Worm (Caenorhabditis elegans) whole organism, young adult: ENCODE results near the gene Y6D1A.1.

ENCODE experiments used
- B0019.2 ChIP-seq: fragments of 200-800 bp; sonication (Bioruptor generic); conservative IDR thresholded peaks from 2 replicates; pipeline ENCODE4 v1.3.6; 2022; ENCODE audit warnings: missing genetic modification reagents, missing genetic modification characterization, missing compliant biosample characterization
- C17E4.6 ChIP-seq: fragments of 200-800 bp; sonication (Bioruptor generic); IDR thresholded peaks from 2 replicates; pipeline ENCODE4 v1.3.6; 2022; ENCODE audit warnings: missing genetic modification reagents, missing genetic modification characterization, missing compliant biosample characterization
- D2030.7 ChIP-seq: fragments of 200-800 bp; sonication (Bioruptor generic); IDR thresholded peaks from 2 replicates; pipeline ENCODE4 v1.3.6; 2022; ENCODE audit warnings: missing genetic modification reagents, missing genetic modification characterization, missing compliant biosample characterization
- F22D6.2 ChIP-seq: sonication (generic microtip); optimal IDR thresholded peaks from 2 replicates; lab custom pipeline; 2016; ENCODE audit warnings: mild to moderate bottlenecking, missing genetic modification characterization, missing compliant biosample characterization
- F49E8.2 ChIP-seq: sonication (generic microtip); optimal IDR thresholded peaks from 3 replicates; lab custom pipeline; 2017; ENCODE audit warnings: missing genetic modification characterization, mild to moderate bottlenecking, missing compliant biosample characterization, antibody characterized with exemption, moderate library complexity; ENCODE audit not compliant: insufficient read depth
- K11D2.4 ChIP-seq: fragments of 200-800 bp; sonication (Bioruptor generic); IDR thresholded peaks from 2 replicates; pipeline ENCODE4 v1.3.6; 2022; ENCODE audit warnings: missing genetic modification reagents, missing genetic modification characterization, missing compliant biosample characterization
- K12H6.12 ChIP-seq: fragments of 200-800 bp; sonication (Bioruptor generic); optimal IDR thresholded peaks from 2 replicates; lab custom pipeline; 2018; ENCODE audit warnings: mild to moderate bottlenecking, missing genetic modification characterization, missing compliant biosample characterization
- Y56A3A.18 ChIP-seq: fragments of 200-800 bp; sonication (Bioruptor generic); IDR thresholded peaks from 2 replicates; pipeline ENCODE4 v1.3.6; 2022; ENCODE audit warnings: missing genetic modification reagents, missing genetic modification characterization, missing compliant biosample characterization
- Y95B8A.8 ChIP-seq: fragments of 200-800 bp; sonication (Bioruptor generic); IDR thresholded peaks from 2 replicates; pipeline ENCODE4 v1.3.6; 2022; ENCODE audit warnings: missing genetic modification reagents, missing genetic modification characterization, missing compliant biosample characterization
- ama-1 ChIP-seq, 3 experiments: fragments of 150-350 bp in 1 of 3; sonication (generic microtip) in 2 of 3; optimal IDR thresholded peaks; 2 replicates each; lab custom pipeline; 2014 to 2018; ENCODE audit warnings: missing biosample characterization in 2 of 3, missing genetic modification characterization in 2 of 3, missing genetic modification reagents in 2 of 3
- attf-3 ChIP-seq: fragments of 200-800 bp; sonication (Bioruptor generic); conservative IDR thresholded peaks from 2 replicates; pipeline ENCODE4 v1.3.6; 2022; ENCODE audit warnings: missing genetic modification reagents, missing genetic modification characterization, missing compliant biosample characterization
- attf-5 ChIP-seq: fragments of 200-800 bp; sonication (Bioruptor generic); optimal IDR thresholded peaks from 2 replicates; lab custom pipeline; 2018; ENCODE audit warnings: mild to moderate bottlenecking, missing genetic modification characterization, missing compliant biosample characterization
- attf-6 ChIP-seq: fragments of 200-800 bp; sonication (Bioruptor generic); IDR thresholded peaks from 2 replicates; pipeline ENCODE4 v1.3.6; 2022; ENCODE audit warnings: missing genetic modification reagents, missing genetic modification characterization, missing compliant biosample characterization
- bed-2 ChIP-seq: fragments of 200-800 bp; sonication (Bioruptor generic); IDR thresholded peaks from 2 replicates; pipeline ENCODE4 v1.3.6; 2022; ENCODE audit warnings: missing genetic modification reagents, missing genetic modification characterization, missing compliant biosample characterization
- ccch-3 ChIP-seq: fragments of 200-800 bp; sonication (Bioruptor generic); optimal IDR thresholded peaks from 2 replicates; lab custom pipeline; 2018; ENCODE audit warnings: mild to moderate bottlenecking, missing genetic modification characterization, missing compliant biosample characterization
- cebp-2 ChIP-seq: fragments of 200-800 bp; sonication (Bioruptor generic); IDR thresholded peaks from 2 replicates; pipeline ENCODE4 v1.3.6; 2022; ENCODE audit warnings: missing genetic modification characterization, missing compliant biosample characterization
- ekl-4 ChIP-seq: fragments of 200-800 bp; sonication (Bioruptor generic); IDR thresholded peaks from 2 replicates; pipeline ENCODE4 v1.3.6; 2022; ENCODE audit warnings: missing genetic modification reagents, missing genetic modification characterization, missing compliant biosample characterization
- him-1 ChIP-seq: sonication (generic microtip); optimal IDR thresholded peaks from 2 replicates; lab custom pipeline; 2016; ENCODE audit warnings: missing genotype, missing genetic modification reagents, missing genetic modification characterization, missing compliant biosample characterization
- hsf-1 ChIP-seq: fragments of 200-800 bp; sonication (Bioruptor generic); IDR thresholded peaks from 2 replicates; pipeline ENCODE4 v1.3.6; 2022; ENCODE audit warnings: missing genetic modification reagents, missing genetic modification characterization, missing compliant biosample characterization
- lin-26 ChIP-seq: fragments of 200-800 bp; sonication (Bioruptor generic); IDR thresholded peaks from 2 replicates; pipeline ENCODE4 v1.3.6; 2022; ENCODE audit warnings: missing genetic modification reagents, missing genetic modification characterization, missing compliant biosample characterization
- lin-54 ChIP-seq: fragments of 200-800 bp; sonication (Bioruptor generic); optimal IDR thresholded peaks from 2 replicates; lab custom pipeline; 2018; ENCODE audit warnings: mild to moderate bottlenecking, missing genetic modification characterization, missing compliant biosample characterization
- mel-28 ChIP-seq: sonication (generic microtip); optimal IDR thresholded peaks from 2 replicates; lab custom pipeline; 2016; ENCODE audit warnings: borderline replicate concordance, mild to moderate bottlenecking, missing genetic modification characterization, missing compliant biosample characterization
- mes-4 ChIP-seq: sonication (generic microtip); optimal IDR thresholded peaks from 2 replicates; lab custom pipeline; 2016; ENCODE audit warnings: missing genotype, missing genetic modification characterization, missing compliant biosample characterization
- nfyb-1 ChIP-seq: fragments of 200-800 bp; sonication (Bioruptor generic); IDR thresholded peaks from 2 replicates; pipeline ENCODE4 v1.3.6; 2022; ENCODE audit warnings: missing genetic modification reagents, missing genetic modification characterization, missing compliant biosample characterization
- nhr-120 ChIP-seq: fragments of 200-800 bp; sonication (Bioruptor generic); IDR thresholded peaks from 2 replicates; pipeline ENCODE4 v1.3.6; 2022; ENCODE audit warnings: missing genetic modification characterization, missing compliant biosample characterization
- nhr-80 ChIP-seq: sonication (generic microtip); optimal IDR thresholded peaks from 2 replicates; lab custom pipeline; 2016; ENCODE audit warnings: missing genetic modification characterization, missing compliant biosample characterization
- rpc-1 ChIP-seq, 2 experiments: fragments of 150-350 bp in 1 of 2; sonication (generic microtip) in 1 of 2; optimal IDR thresholded peaks; 2 replicates each; lab custom pipeline; 2014 to 2018; ENCODE audit warnings: missing biosample characterization in 1 of 2, missing genetic modification characterization in 1 of 2, missing genetic modification reagents in 1 of 2, missing genotype in 1 of 2
- snpc-1.1 ChIP-seq: sonication (generic microtip); optimal IDR thresholded peaks from 2 replicates; lab custom pipeline; 2017; ENCODE audit warnings: missing genetic modification characterization, mild to moderate bottlenecking, missing compliant biosample characterization, antibody characterized with exemption, moderate library complexity, missing genotype, missing genetic modification reagents; ENCODE audit not compliant: insufficient read depth
- somi-1 ChIP-seq: fragments of 200-800 bp; sonication (Bioruptor generic); optimal IDR thresholded peaks from 2 replicates; lab custom pipeline; 2018; ENCODE audit warnings: mild to moderate bottlenecking, missing genetic modification characterization, missing compliant biosample characterization
- sptf-2 ChIP-seq: fragments of 200-800 bp; sonication (Bioruptor generic); optimal IDR thresholded peaks from 2 replicates; lab custom pipeline; 2018; ENCODE audit warnings: mild to moderate bottlenecking, missing genetic modification characterization, missing compliant biosample characterization
- tbp1 ChIP-seq: fragments of 200-800 bp; sonication (Bioruptor generic); optimal IDR thresholded peaks from 2 replicates; lab custom pipeline; 2018; ENCODE audit warnings: mild to moderate bottlenecking, missing genetic modification characterization, missing compliant biosample characterization
- tbx-9 ChIP-seq: sonication (generic microtip); optimal IDR thresholded peaks from 2 replicates; lab custom pipeline; 2016; ENCODE audit warnings: borderline replicate concordance, missing genetic modification characterization, inconsistent platforms, missing compliant biosample characterization
- xnd-1 ChIP-seq: sonication (generic microtip); optimal IDR thresholded peaks from 2 replicates; lab custom pipeline; 2016; ENCODE audit warnings: missing genotype, missing genetic modification reagents, missing genetic modification characterization, missing compliant biosample characterization
- zim-3 ChIP-seq: sonication (generic microtip); optimal IDR thresholded peaks from 2 replicates; lab custom pipeline; 2017; ENCODE audit warnings: mild to moderate bottlenecking, missing genetic modification characterization, moderate library complexity, missing compliant biosample characterization
- ztf-25 ChIP-seq: fragments of 200-800 bp; sonication (Bioruptor generic); IDR thresholded peaks from 2 replicates; pipeline ENCODE4 v1.3.6; 2022; ENCODE audit warnings: missing genetic modification reagents, missing genetic modification characterization, missing compliant biosample characterization
- ztf-26 ChIP-seq: sonication (generic microtip); optimal IDR thresholded peaks from 2 replicates; lab custom pipeline; 2017; ENCODE audit warnings: missing genetic modification characterization, missing compliant biosample characterization

Y6D1A.1 gene

ce11 chrII:11830601-11831000 is 7.2 kb upstream of the Y6D1A.1 start:
- TF ChIP-seq somi-1 (GFP tag; lab: Kevin White, UChicago) (no peak), ccch-3 (no peak), lin-26 (GFP tag; lab: Robert Waterston, UW) (no peak), nhr-80 (tag; lab: Kevin White, UChicago) (peak; percentile 31), attf-5 (GFP tag; lab: Kevin White, UChicago) (peak; percentile 7)

- no peak for TF ChIP-seq tbp1 (GFP tag; lab: Kevin White, UChicago)
- TF ChIP-seq lin-54 (GFP tag; lab: Kevin White, UChicago), result no peak
- TF ChIP-seq somi-1 (GFP tag; lab: Kevin White, UChicago), result no peak
- no peak for TF ChIP-seq xnd-1
- TF ChIP-seq B0019.2 (GFP tag; lab: Robert Waterston, UW), result no peak
- no peak for TF ChIP-seq attf-6 (GFP tag; lab: Robert Waterston, UW)
- no peak for TF ChIP-seq D2030.7 (GFP tag; lab: Robert Waterston, UW)
- TF ChIP-seq rpc-1 (optimal IDR thresholded peaks at IDR 0.05; lab: Kevin White, UChicago), result no peak
- no peak for TF ChIP-seq rpc-1 (tag; optimal IDR thresholded peaks at IDR 0.05; lab: Kevin White, UChicago)
- TF ChIP-seq attf-5 (GFP tag; lab: Kevin White, UChicago), result no peak
- TF ChIP-seq sptf-2 (GFP tag; lab: Kevin White, UChicago), result no peak
- no peak for TF ChIP-seq ama-1 (optimal IDR thresholded peaks at IDR 0.05; lab: Kevin White, UChicago)
- no peak for TF ChIP-seq ama-1 (GFP tag; optimal IDR thresholded peaks at IDR 0.05; lab: Kevin White, UChicago)
- TF ChIP-seq hsf-1 (GFP tag; lab: Robert Waterston, UW), result no peak
- no peak for TF ChIP-seq Y95B8A.8 (GFP tag; lab: Robert Waterston, UW)
- TF ChIP-seq cebp-2 (GFP tag; lab: Robert Waterston, UW), result no peak
- TF ChIP-seq K12H6.12 (tag; lab: Kevin White, UChicago), result no peak
- no peak for TF ChIP-seq him-1 (tag; lab: Kevin White, UChicago)
- TF ChIP-seq mes-4 (tag; lab: Kevin White, UChicago), result no peak
- TF ChIP-seq, all 124 proteins: peak for 0
Measured at ce11 chrII:11829920-11830319, 6.5 kb upstream of the Y6D1A.1 start, which contains the start of gene pes-5. Gene pes-5 (minus strand): TSS chrII:11830020.

- TF ChIP-seq tbp1 (GFP tag; lab: Kevin White, UChicago), result peak; percentile 65
Measured at ce11 chrII:11824673-11825072, 1.3 kb upstream of the Y6D1A.1 start.

- TF ChIP-seq attf-3 (GFP tag; lab: Robert Waterston, UW), result no peak
- TF ChIP-seq bed-2 (GFP tag; lab: Robert Waterston, UW), result no peak
- no peak for TF ChIP-seq tbx-9 (tag; lab: Kevin White, UChicago)
- TF ChIP-seq K11D2.4 (GFP tag; lab: Robert Waterston, UW), result no peak
- TF ChIP-seq Y56A3A.18 (GFP tag; lab: Robert Waterston, UW), result no peak
- TF ChIP-seq nfyb-1 (GFP tag; lab: Robert Waterston, UW), result no peak
- TF ChIP-seq tbp1 (GFP tag; lab: Kevin White, UChicago), result no peak
- TF ChIP-seq mel-28 (tag; lab: Kevin White, UChicago), result no peak
- no peak for TF ChIP-seq snpc-1.1 (tag; lab: Kevin White, UChicago)
- no peak for TF ChIP-seq F49E8.2
- no peak for TF ChIP-seq C17E4.6
- TF ChIP-seq ztf-26 (tag; lab: Kevin White, UChicago), result no peak
- TF ChIP-seq nhr-120, result no peak
- no peak for TF ChIP-seq ztf-25 (GFP tag; lab: Robert Waterston, UW)
- no peak for TF ChIP-seq F22D6.2 (tag; lab: Kevin White, UChicago)
- no peak for TF ChIP-seq ekl-4 (GFP tag; lab: Robert Waterston, UW)
- TF ChIP-seq zim-3 (tag; lab: Kevin White, UChicago), result no peak
Measured at ce11 chrII:11819824-11820223, 3.6 kb downstream of the Y6D1A.1 start, which contains the start of gene Y6D1A.2. Gene Y6D1A.2 (minus strand): TSS chrII:11819924.
